Worm (Caenorhabditis elegans) whole organism, L4 larva: ENCODE data around the gene gst-24.
A peak's percentile ranks its signal among the peaks of the same experiment; 100 is the strongest.

Experiments
- D1046.2 ChIP-seq: fragments of 200-800 bp; sonication (Bioruptor generic); IDR thresholded peaks from 2 replicates; pipeline ENCODE4 v1.3.6; 2022; ENCODE audit warnings: missing genetic modification characterization, missing compliant biosample characterization
- F10B5.3 ChIP-seq: sonication (generic microtip); optimal IDR thresholded peaks from 2 replicates; lab custom pipeline; 2016; ENCODE audit warnings: mild to moderate bottlenecking, missing genetic modification characterization, missing compliant biosample characterization
- F44E2.7 ChIP-seq: fragments of 200-800 bp; sonication (Bioruptor generic); IDR thresholded peaks from 2 replicates; pipeline ENCODE4 v2.1.2; 2022; ENCODE audit warnings: missing genetic modification characterization, missing compliant biosample characterization
- Y105C5A.15 ChIP-seq: fragments of 200-800 bp; sonication (Bioruptor generic); IDR thresholded peaks from 2 replicates; pipeline ENCODE4 v1.3.6; 2022; ENCODE audit warnings: missing genetic modification characterization, missing compliant biosample characterization
- Y75B8A.6 ChIP-seq: fragments of 200-800 bp; sonication (Bioruptor generic); IDR thresholded peaks from 2 replicates; pipeline ENCODE4 v1.3.6; 2022; ENCODE audit warnings: missing genetic modification reagents, missing genetic modification characterization, missing compliant biosample characterization
- ZK337.2 ChIP-seq: fragments of 200-800 bp; sonication (Bioruptor generic); IDR thresholded peaks from 2 replicates; pipeline ENCODE4 v1.3.6; 2022; ENCODE audit warnings: missing genetic modification reagents, missing genetic modification characterization, missing compliant biosample characterization
- aha-1 ChIP-seq: fragments of 150-350 bp; peaks from one replicate; lab custom pipeline; 2014; ENCODE audit warnings: missing biosample characterization, missing genetic modification characterization
- aly-2 ChIP-seq: sonication (generic microtip); optimal IDR thresholded peaks from 2 replicates; lab custom pipeline; 2018; ENCODE audit warnings: missing biosample characterization, missing genetic modification characterization
- attf-4 ChIP-seq: sonication (generic microtip); optimal IDR thresholded peaks from 3 replicates; lab custom pipeline; 2017; ENCODE audit warnings: missing biosample characterization, missing genetic modification characterization
- ceh-20 ChIP-seq: fragments of 200-800 bp; sonication (Bioruptor generic); IDR thresholded peaks from 2 replicates; pipeline ENCODE4 v1.3.6; 2022; ENCODE audit warnings: missing genetic modification reagents, missing genetic modification characterization, missing compliant biosample characterization
- ceh-44 ChIP-seq: fragments of 200-800 bp; sonication (Bioruptor generic); IDR thresholded peaks from 2 replicates; pipeline ENCODE4 v1.3.6; 2022; ENCODE audit warnings: missing genetic modification reagents, missing genetic modification characterization, missing compliant biosample characterization
- ceh-62 ChIP-seq: sonication (generic microtip); optimal IDR thresholded peaks from 2 replicates; lab custom pipeline; 2017; ENCODE audit warnings: missing biosample characterization, missing genetic modification characterization
- ceh-82 ChIP-seq: sonication (generic microtip); optimal IDR thresholded peaks from 2 replicates; lab custom pipeline; 2017; ENCODE audit warnings: missing biosample characterization, missing genetic modification characterization
- ces-1 ChIP-seq: fragments of 150-350 bp; sonication (generic microtip); optimal IDR thresholded peaks from 4 replicates; lab custom pipeline; 2014; ENCODE audit warnings: missing biosample characterization, missing genetic modification reagents, missing genetic modification characterization
- daf-19 ChIP-seq: fragments of 200-800 bp; sonication (Bioruptor generic); conservative IDR thresholded peaks from 2 replicates; pipeline ENCODE4 v1.3.6; 2022; ENCODE audit warnings: missing genetic modification characterization, missing compliant biosample characterization
- dmd-6 ChIP-seq: fragments of 200-800 bp; sonication (Bioruptor generic); IDR thresholded peaks from 2 replicates; pipeline ENCODE4 v1.3.6; 2022; ENCODE audit warnings: missing genetic modification reagents, missing genetic modification characterization, missing compliant biosample characterization
- dmd-8 ChIP-seq: fragments of 200-800 bp; sonication (Bioruptor generic); IDR thresholded peaks from 2 replicates; pipeline ENCODE4 v1.3.6; 2022; ENCODE audit warnings: missing genetic modification characterization, missing compliant biosample characterization
- dmd-9 ChIP-seq: fragments of 200-800 bp; sonication (Bioruptor generic); IDR thresholded peaks from 2 replicates; pipeline ENCODE4 v1.3.6; 2022; ENCODE audit warnings: missing genetic modification reagents, missing genetic modification characterization, missing compliant biosample characterization
- dpl-1 ChIP-seq: fragments of 150-350 bp; optimal IDR thresholded peaks from 2 replicates; lab custom pipeline; 2014; ENCODE audit warnings: missing biosample characterization, missing genetic modification reagents, missing genetic modification characterization
- duxl-1 ChIP-seq: sonication (generic microtip); optimal IDR thresholded peaks from 2 replicates; lab custom pipeline; 2016; ENCODE audit warnings: mild to moderate bottlenecking, missing genetic modification characterization, moderate library complexity, missing compliant biosample characterization; ENCODE audit not compliant: poor library complexity
- dve-1 ChIP-seq: sonication (generic microtip); optimal IDR thresholded peaks from 2 replicates; lab custom pipeline; 2017; ENCODE audit warnings: antibody characterized with exemption, mild to moderate bottlenecking, missing genetic modification characterization, missing compliant biosample characterization; ENCODE audit not compliant: insufficient read depth
- egl-27 ChIP-seq: sonication (generic microtip); optimal IDR thresholded peaks from 3 replicates; lab custom pipeline; 2017; ENCODE audit warnings: missing biosample characterization, missing genetic modification reagents, missing genetic modification characterization
- egl-43 ChIP-seq: fragments of 200-800 bp; sonication (Bioruptor generic); IDR thresholded peaks from 2 replicates; pipeline ENCODE4 v1.3.6; 2022; ENCODE audit warnings: missing genetic modification reagents, missing genetic modification characterization, missing compliant biosample characterization
- fos-1 ChIP-seq: fragments of 150-350 bp; optimal IDR thresholded peaks from 2 replicates; lab custom pipeline; 2014; ENCODE audit warnings: missing biosample characterization, missing genetic modification characterization
- hlh-30 ChIP-seq: sonication (generic microtip); optimal IDR thresholded peaks from 2 replicates; lab custom pipeline; 2017; ENCODE audit warnings: antibody characterized with exemption, mild to moderate bottlenecking, missing genetic modification characterization, missing compliant biosample characterization; ENCODE audit not compliant: insufficient read depth
- lin-1 ChIP-seq: fragments of 200-800 bp; sonication (Bioruptor generic); IDR thresholded peaks from 2 replicates; pipeline ENCODE4 v1.3.6; 2022; ENCODE audit warnings: missing genetic modification reagents, missing genetic modification characterization, missing compliant biosample characterization
- lin-13 ChIP-seq: fragments of 150-350 bp; optimal IDR thresholded peaks from 2 replicates; lab custom pipeline; 2014; ENCODE audit warnings: missing biosample characterization, missing genetic modification reagents, missing genetic modification characterization
- lin-15B ChIP-seq: fragments of 150-350 bp; sonication (generic microtip); optimal IDR thresholded peaks from 3 replicates; lab custom pipeline; 2014; ENCODE audit warnings: missing biosample characterization, missing genetic modification characterization
- lin-29 ChIP-seq: fragments of 200-800 bp; sonication (Bioruptor generic); IDR thresholded peaks from 2 replicates; pipeline ENCODE4 v1.3.6; 2022; ENCODE audit warnings: missing genetic modification reagents, missing genetic modification characterization, missing compliant biosample characterization
- lin-38 ChIP-seq: fragments of 200-800 bp; sonication (Bioruptor generic); IDR thresholded peaks from 2 replicates; pipeline ENCODE4 v1.3.6; 2022; ENCODE audit warnings: missing genetic modification reagents, missing genetic modification characterization, missing compliant biosample characterization
- lsy-2 ChIP-seq, 2 experiments: fragments of 150-350 bp in 1 of 2; sonication (generic microtip) in 1 of 2; optimal IDR thresholded peaks; 2 replicates each; lab custom pipeline; 2014 to 2017; ENCODE audit warnings: missing biosample characterization in 2 of 2, missing genetic modification characterization in 2 of 2
- mdl-1 ChIP-seq, 2 experiments: fragments of 150-350 bp in 1 of 2; sonication (generic microtip) in 1 of 2; optimal IDR thresholded peaks; 2 replicates each; lab custom pipeline; 2014 to 2017; ENCODE audit warnings: missing biosample characterization in 2 of 2, missing genetic modification characterization in 2 of 2
- nhr-11 ChIP-seq: fragments of 150-350 bp; optimal IDR thresholded peaks from 2 replicates; lab custom pipeline; 2014; ENCODE audit warnings: missing biosample characterization, missing genetic modification characterization
- nhr-111 ChIP-seq: fragments of 200-800 bp; sonication (Bioruptor generic); optimal IDR thresholded peaks from 2 replicates; lab custom pipeline; 2018; ENCODE audit warnings: mild to moderate bottlenecking, missing genetic modification characterization, missing compliant biosample characterization
- nhr-237 ChIP-seq: sonication (generic microtip); optimal IDR thresholded peaks from 2 replicates; lab custom pipeline; 2017; ENCODE audit warnings: missing biosample characterization, missing genetic modification characterization
- nhr-25 ChIP-seq: sonication (generic microtip); optimal IDR thresholded peaks from 2 replicates; lab custom pipeline; 2017; ENCODE audit warnings: missing genetic modification characterization, mild to moderate bottlenecking, missing compliant biosample characterization, antibody characterized with exemption, moderate library complexity, borderline replicate concordance; ENCODE audit not compliant: insufficient read depth
- nhr-41 ChIP-seq: fragments of 200-800 bp; sonication (Bioruptor generic); IDR thresholded peaks from 2 replicates; pipeline ENCODE4 v1.3.6; 2022; ENCODE audit warnings: missing genetic modification reagents, missing genetic modification characterization, missing compliant biosample characterization
- nhr-42 ChIP-seq: fragments of 200-800 bp; sonication (Bioruptor generic); IDR thresholded peaks from 2 replicates; pipeline ENCODE4 v1.3.6; 2022; ENCODE audit warnings: missing genetic modification characterization, missing compliant biosample characterization
- nhr-77 ChIP-seq: fragments of 150-350 bp; optimal IDR thresholded peaks from 2 replicates; lab custom pipeline; 2014; ENCODE audit warnings: missing biosample characterization, missing genetic modification characterization
- pha-4 ChIP-seq, 2 experiments: fragments of 150-350 bp in 1 of 2; fragments of 200-800 bp in 1 of 2; sonication (Bioruptor generic) in 1 of 2; IDR thresholded peaks in 1 of 2; optimal IDR thresholded peaks in 1 of 2; 2 replicates each; pipeline versions ENCODE4 v1.3.6 to Lab custom; 2014 to 2022; ENCODE audit warnings: missing genetic modification characterization in 2 of 2, missing genetic modification reagents in 2 of 2, missing biosample characterization in 1 of 2, missing compliant biosample characterization in 1 of 2
- set-16 ChIP-seq: fragments of 200-800 bp; sonication (Bioruptor generic); IDR thresholded peaks from 2 replicates; pipeline ENCODE4 v1.3.6; 2022; ENCODE audit warnings: missing genetic modification reagents, missing genetic modification characterization, missing compliant biosample characterization
- snpc-4 ChIP-seq: fragments of 150-350 bp; optimal IDR thresholded peaks from 2 replicates; lab custom pipeline; 2014; ENCODE audit warnings: missing biosample characterization, missing genetic modification characterization
- spr-1 ChIP-seq: sonication (generic microtip); optimal IDR thresholded peaks from 2 replicates; lab custom pipeline; 2016; ENCODE audit warnings: mild to moderate bottlenecking, missing genetic modification characterization, missing compliant biosample characterization
- spr-3 ChIP-seq: fragments of 200-800 bp; sonication (Bioruptor generic); optimal IDR thresholded peaks from 2 replicates; lab custom pipeline; 2018; ENCODE audit warnings: mild to moderate bottlenecking, missing genetic modification characterization, missing compliant biosample characterization
- tag-97 ChIP-seq: fragments of 200-800 bp; sonication (Bioruptor generic); IDR thresholded peaks from 2 replicates; pipeline ENCODE4 v1.3.6; 2022; ENCODE audit warnings: missing genetic modification characterization, missing compliant biosample characterization
- unc-130 ChIP-seq: sonication (generic microtip); optimal IDR thresholded peaks from 2 replicates; lab custom pipeline; 2016; ENCODE audit warnings: missing genetic modification reagents, missing genetic modification characterization, missing compliant biosample characterization
- unc-39 ChIP-seq: sonication (generic microtip); optimal IDR thresholded peaks from 2 replicates; lab custom pipeline; 2017; ENCODE audit warnings: missing biosample characterization, missing genetic modification characterization
- unc-62 ChIP-seq, 3 experiments: fragments of 150-350 bp in 1 of 3; sonication (generic microtip); optimal IDR thresholded peaks in 2 of 3; peaks in 1 of 3; 1 replicate in 1 of 3; 2 replicates in 2 of 3; lab custom pipeline; 2014 to 2017; ENCODE audit warnings: missing biosample characterization in 3 of 3, missing genetic modification characterization in 3 of 3, missing genetic modification reagents in 3 of 3, missing genotype in 1 of 3
- vab-7 ChIP-seq: fragments of 200-800 bp; sonication (Bioruptor generic); IDR thresholded peaks from 2 replicates; pipeline ENCODE4 v1.3.6; 2022; ENCODE audit warnings: missing genetic modification reagents, missing genetic modification characterization, missing compliant biosample characterization
- zag-1 ChIP-seq: fragments of 150-350 bp; optimal IDR thresholded peaks from 2 replicates; lab custom pipeline; 2014; ENCODE audit warnings: missing biosample characterization, missing genetic modification characterization
- zip-2 ChIP-seq: fragments of 150-350 bp; optimal IDR thresholded peaks from 2 replicates; lab custom pipeline; 2014; ENCODE audit warnings: missing biosample characterization, missing genetic modification characterization
- ztf-11 ChIP-seq: fragments of 150-350 bp; optimal IDR thresholded peaks from 2 replicates; lab custom pipeline; 2014; ENCODE audit warnings: missing biosample characterization, missing genetic modification characterization

gst-24 gene

ce11 chrII:13609655-13610054 is 1.5 kb downstream of the gst-24 start, which contains the start of gene gst-20:
TSS of gene gst-20 (minus strand) at chrII:13609824.
- TF ChIP-seq unc-39 = no peak
- TF ChIP-seq fos-1 (tag; lab: Kevin White, UChicago) = no peak
- TF ChIP-seq ZK337.2 (GFP tag; lab: Robert Waterston, UW) = no peak
- TF ChIP-seq egl-43 (GFP tag; lab: Robert Waterston, UW) = no peak
- TF ChIP-seq nhr-237 (tag; lab: Kevin White, UChicago) = no peak
- no peak for TF ChIP-seq snpc-4 (tag; lab: Kevin White, UChicago)
- TF ChIP-seq spr-3 (GFP tag; lab: Kevin White, UChicago) = no peak
- TF ChIP-seq egl-27 = no peak
- TF ChIP-seq lin-29 (GFP tag; lab: Robert Waterston, UW) = no peak
- no peak for TF ChIP-seq ceh-82 (tag; lab: Kevin White, UChicago)
- no peak for TF ChIP-seq dmd-8 (GFP tag; lab: Robert Waterston, UW)
- no peak for TF ChIP-seq set-16 (GFP tag; lab: Robert Waterston, UW)
- TF ChIP-seq F44E2.7 (GFP tag; lab: Robert Waterston, UW) = no peak
- TF ChIP-seq ceh-44 (GFP tag; lab: Robert Waterston, UW) = no peak
- peak in 1 of 2 experiments; percentile 18 for TF ChIP-seq lsy-2 (tag; optimal IDR thresholded peaks at IDR 0.05; lab: Kevin White, UChicago)
- TF ChIP-seq vab-7 (GFP tag; lab: Robert Waterston, UW) = no peak
- no peak for TF ChIP-seq Y75B8A.6
- no peak for TF ChIP-seq nhr-42
- TF ChIP-seq zag-1 (tag; lab: Kevin White, UChicago) = no peak
- no peak for TF ChIP-seq pha-4 (GFP tag; IDR thresholded peaks at IDR 0.05; lab: Robert Waterston, UW)
- no peak for TF ChIP-seq pha-4 (tag; optimal IDR thresholded peaks at IDR 0.05; lab: Kevin White, UChicago)
- peak; percentile 82 for TF ChIP-seq nhr-77
- TF ChIP-seq dve-1 (tag; lab: Kevin White, UChicago) = peak; percentile 75
- TF ChIP-seq dmd-6 = peak; percentile 79
- no peak for TF ChIP-seq ztf-11
- TF ChIP-seq ceh-62 = no peak
- TF ChIP-seq zip-2 (tag; lab: Kevin White, UChicago) = no peak
- no peak for TF ChIP-seq daf-19
- no peak for TF ChIP-seq unc-130 (GFP tag; lab: Kevin White, UChicago)
- TF ChIP-seq D1046.2 = no peak
- TF ChIP-seq nhr-25 (tag; lab: Kevin White, UChicago) = no peak
- TF ChIP-seq unc-62 (GFP tag; optimal IDR thresholded peaks at IDR 0.05 in 1 of 2; lab: Kevin White, UChicago) = no peak
- TF ChIP-seq unc-62 (tag; optimal IDR thresholded peaks at IDR 0.05; lab: Kevin White, UChicago) = no peak
- TF ChIP-seq F10B5.3 (tag; lab: Kevin White, UChicago) = no peak
- no peak for TF ChIP-seq aly-2 (tag; lab: Kevin White, UChicago)
- TF ChIP-seq duxl-1 = no peak
- no peak for TF ChIP-seq attf-4
- peak; percentile 32 for TF ChIP-seq dpl-1 (GFP tag; lab: Kevin White, UChicago)
- TF ChIP-seq nhr-41 (GFP tag; lab: Robert Waterston, UW) = no peak
- TF ChIP-seq tag-97 (GFP tag; lab: Robert Waterston, UW) = no peak
- no peak for TF ChIP-seq lin-1 (GFP tag; lab: Robert Waterston, UW)
- no peak for TF ChIP-seq dmd-9 (GFP tag; lab: Robert Waterston, UW)
- peak; percentile 28 for TF ChIP-seq aha-1 (tag; lab: Kevin White, UChicago)
- no peak for TF ChIP-seq nhr-111 (GFP tag; lab: Kevin White, UChicago)
- no peak for TF ChIP-seq ceh-20 (GFP tag; lab: Robert Waterston, UW)
- TF ChIP-seq mdl-1 (tag; optimal IDR thresholded peaks at IDR 0.05; lab: Kevin White, UChicago) = peak in 1 of 2 experiments; percentile 85
- TF ChIP-seq nhr-11 = no peak
- TF ChIP-seq spr-1 (tag; lab: Kevin White, UChicago) = no peak
- no peak for TF ChIP-seq ces-1 (GFP tag; lab: Kevin White, UChicago)
- TF ChIP-seq hlh-30 (tag; lab: Kevin White, UChicago) = peak; percentile 82
- no peak for TF ChIP-seq Y105C5A.15 (GFP tag; lab: Robert Waterston, UW)
- TF ChIP-seq lin-38 (GFP tag; lab: Robert Waterston, UW) = no peak
- TF ChIP-seq lin-15B = no peak
- TF ChIP-seq lin-13 (GFP tag; lab: Kevin White, UChicago) = no peak
